Fruit fly (Drosophila melanogaster): Measurements from ENCODE around the gene ND-13B.

Gene ND-13B

DNA sequence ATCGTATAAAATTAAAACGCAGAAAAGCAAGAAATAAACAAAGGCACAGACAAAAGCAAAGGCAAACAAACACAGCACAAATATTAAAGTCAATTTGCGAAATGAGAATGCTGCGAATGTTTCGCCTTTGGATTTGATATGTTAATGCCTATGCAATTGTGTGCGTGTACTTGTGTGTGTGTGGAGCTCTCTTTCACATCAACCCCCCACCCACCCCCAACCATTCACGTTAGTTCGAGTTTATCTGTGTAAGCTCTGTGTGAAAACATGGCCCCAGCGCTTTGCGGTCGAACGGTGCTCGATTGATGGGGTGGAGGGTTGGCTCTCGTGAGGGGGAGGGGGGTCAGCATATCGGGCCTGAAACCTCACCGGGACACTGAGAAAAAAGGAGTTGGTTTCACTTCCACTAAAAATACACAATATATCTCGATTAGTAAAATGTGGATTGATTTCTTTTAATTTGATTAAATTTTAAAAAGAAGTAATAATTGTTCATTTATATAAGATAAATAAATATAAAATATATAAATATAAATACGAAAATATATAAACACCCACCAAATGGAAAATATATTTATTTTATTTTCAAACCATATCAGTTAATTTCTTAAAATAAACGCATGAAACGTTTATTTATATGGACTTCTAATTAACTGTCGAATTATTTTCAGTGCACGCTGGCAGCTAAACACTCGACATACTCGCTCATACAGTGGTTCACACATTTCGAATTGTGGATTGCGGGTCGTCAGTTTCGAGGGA lies 44.6 kb upstream of the ND-13B start (continued):
- TF ChIP-seq Dp (GFP tag; optimal IDR thresholded peaks at IDR 0.05) (no peak), yki (optimal IDR thresholded peaks at IDR 0.05) (no peak), lilli (GFP tag; optimal IDR thresholded peaks at IDR 0.05) (peak; percentile 21), mld (GFP tag; IDR thresholded peaks at IDR 0.05; ENCODE audit: partially characterized antibody) (no peak), CG3163 (GFP tag; optimal IDR thresholded peaks at IDR 0.05) (no peak), CG15479 (GFP tag; optimal IDR thresholded peaks at IDR 0.05) (no peak), dmrt99B (tag; optimal IDR thresholded peaks at IDR 0.05) (peak; percentile 95), Meics (GFP tag; optimal IDR thresholded peaks at IDR 0.05) (peak; percentile 93), dpn (GFP tag; optimal IDR thresholded peaks at IDR 0.05) (peak; percentile 45 to 63), bowl (GFP tag; IDR thresholded peaks at IDR 0.05) (no peak), CG9876 (GFP tag; optimal IDR thresholded peaks at IDR 0.05) (no peak), CG18262 (tag; optimal IDR thresholded peaks at IDR 0.05) (peak; percentile 93), grau (tag; optimal IDR thresholded peaks at IDR 0.05) (peak; percentile 90), mam (GFP tag; optimal IDR thresholded peaks at IDR 0.05) (peak; percentile 35), scrt (GFP tag; optimal IDR thresholded peaks at IDR 0.05) (peak; percentile 60), Oli (tag; optimal IDR thresholded peaks at IDR 0.05) (peak; percentile 89), vvl (GFP tag; IDR thresholded peaks at IDR 0.05) (peak; percentile 79), inv (GFP tag; IDR thresholded peaks at IDR 0.05; ENCODE audit: partially characterized antibody) (no peak), slp2 (GFP tag; optimal IDR thresholded peaks at IDR 0.05) (no peak), pb (GFP tag; optimal IDR thresholded peaks at IDR 0.05) (no peak), H15 (GFP tag; IDR thresholded peaks at IDR 0.05) (peak; percentile 85), CG12071 (GFP tag; optimal IDR thresholded peaks at IDR 0.05) (peak; percentile 51), emc (GFP tag; optimal IDR thresholded peaks at IDR 0.05) (no peak), gce (GFP tag; IDR thresholded peaks at IDR 0.05) (peak; percentile 70; the same call in 2 of the 3 replicates), zf30C (GFP tag; optimal IDR thresholded peaks at IDR 0.05) (peak; percentile 59), CG10543 (GFP tag; optimal IDR thresholded peaks at IDR 0.05) (peak; percentile 83), stc (GFP tag; IDR thresholded peaks at IDR 0.05) (peak; percentile 84; the same call in 1 of the 2 replicates), twi (tag; optimal IDR thresholded peaks at IDR 0.05) (peak; percentile 69), BEAF-32 (GFP tag; optimal IDR thresholded peaks at IDR 0.05) (no peak), CG12744 (GFP tag; optimal IDR thresholded peaks at IDR 0.05) (no peak), p53 (GFP tag; optimal IDR thresholded peaks at IDR 0.05) (no peak), tgo (GFP tag; IDR thresholded peaks at IDR 0.05) (peak; percentile 91), nerfin-2 (GFP tag; IDR thresholded peaks at IDR 0.05; ENCODE audit: partially characterized antibody) (no peak), CG17802 (tag; optimal IDR thresholded peaks at IDR 0.05) (no peak), rib (GFP tag; IDR thresholded peaks at IDR 0.05) (peak; percentile 87), CG2889 (GFP tag; IDR thresholded peaks at IDR 0.05) (peak; percentile 41; the same call in 1 of the 3 replicates), lbe (GFP tag; optimal IDR thresholded peaks at IDR 0.05) (no peak), pho (GFP tag; optimal IDR thresholded peaks at IDR 0.05) (no peak), Jarid2 (GFP tag; optimal IDR thresholded peaks at IDR 0.05) (peak; percentile 40), Eip74EF (GFP tag; optimal IDR thresholded peaks at IDR 0.05) (peak in 1 of 2 experiments; percentile 70), onecut (GFP tag; IDR thresholded peaks at IDR 0.05) (peak; percentile 59; the same call in 1 of the 2 replicates), CG16779 (GFP tag; IDR thresholded peaks at IDR 0.05) (0 out of 2 replicates have a peak, but pooled peaks have one; percentile 52), CG7786 (GFP tag; optimal IDR thresholded peaks at IDR 0.05) (no peak), lola (GFP tag; optimal IDR thresholded peaks at IDR 0.05) (peak in 1 of 3 experiments; percentile 75), CG13894 (tag; optimal IDR thresholded peaks at IDR 0.05) (peak; percentile 70), Nf-YA (GFP tag; IDR thresholded peaks at IDR 0.05) (peak; percentile 71), kah (GFP tag; optimal IDR thresholded peaks at IDR 0.05) (peak; percentile 71), Sry-δ (GFP tag; optimal IDR thresholded peaks at IDR 0.05) (no peak), CG12769 (tag; optimal IDR thresholded peaks at IDR 0.05) (peak; percentile 68)
